Fruit fly (Drosophila melanogaster): Measurements from ENCODE around the gene Pdp1.
A peak's percentile ranks its signal among the peaks of the same experiment; 100 is the strongest.

Gene Pdp1

dm6 chr3L:7863766-7864305 is 3.3 kb downstream of the Pdp1 start (continued):
- no peak for TF ChIP-seq hth (optimal IDR thresholded peaks at IDR 0.05)
- peak; percentile 80 for TF ChIP-seq CG7372 (GFP tag; IDR thresholded peaks at IDR 0.05)
- TF ChIP-seq CG11696 (GFP tag; IDR thresholded peaks at IDR 0.05) = no peak
- TF ChIP-seq CG12769 (tag; optimal IDR thresholded peaks at IDR 0.05) = peak; percentile 30
- TF ChIP-seq CG2875 (GFP tag; optimal IDR thresholded peaks at IDR 0.05) = no peak
- TF ChIP-seq wdn (GFP tag; IDR thresholded peaks at IDR 0.05) = peak; percentile 60; the same call in 1 of the 2 replicates
- TF ChIP-seq nerfin-2 (GFP tag; IDR thresholded peaks at IDR 0.05; ENCODE audit: partially characterized antibody) = no peak
- TF ChIP-seq CG6175 (GFP tag; IDR thresholded peaks at IDR 0.05) = peak; percentile 57; the same call in 2 of the 3 replicates

dm6 chr3L:7863267-7863765 is 3.9 kb downstream of the Pdp1 start:
- TF ChIP-seq cg (GFP tag; optimal IDR thresholded peaks at IDR 0.05) = peak; percentile 16
- no peak for TF ChIP-seq CG18764 (GFP tag; optimal IDR thresholded peaks at IDR 0.05)
- peak; percentile 25 for TF ChIP-seq abd-A (tag; optimal IDR thresholded peaks at IDR 0.05)
- TF ChIP-seq Med (GFP tag) = peak; percentile 32
- TF ChIP-seq CG32767 (GFP tag; IDR thresholded peaks at IDR 0.05) = no peak
- TF ChIP-seq chinmo (GFP tag; IDR thresholded peaks at IDR 0.05; ENCODE audit: partially characterized antibody) = peak; percentile 93; the same call in 3 of the 4 replicates
- peak; percentile 10 to 53 for TF ChIP-seq Trl (optimal IDR thresholded peaks at IDR 0.05)
- TF ChIP-seq Trl (GFP tag; optimal IDR thresholded peaks at IDR 0.05) = no peak
- peak; percentile 54 for TF ChIP-seq Ets65A (GFP tag)

DNA sequence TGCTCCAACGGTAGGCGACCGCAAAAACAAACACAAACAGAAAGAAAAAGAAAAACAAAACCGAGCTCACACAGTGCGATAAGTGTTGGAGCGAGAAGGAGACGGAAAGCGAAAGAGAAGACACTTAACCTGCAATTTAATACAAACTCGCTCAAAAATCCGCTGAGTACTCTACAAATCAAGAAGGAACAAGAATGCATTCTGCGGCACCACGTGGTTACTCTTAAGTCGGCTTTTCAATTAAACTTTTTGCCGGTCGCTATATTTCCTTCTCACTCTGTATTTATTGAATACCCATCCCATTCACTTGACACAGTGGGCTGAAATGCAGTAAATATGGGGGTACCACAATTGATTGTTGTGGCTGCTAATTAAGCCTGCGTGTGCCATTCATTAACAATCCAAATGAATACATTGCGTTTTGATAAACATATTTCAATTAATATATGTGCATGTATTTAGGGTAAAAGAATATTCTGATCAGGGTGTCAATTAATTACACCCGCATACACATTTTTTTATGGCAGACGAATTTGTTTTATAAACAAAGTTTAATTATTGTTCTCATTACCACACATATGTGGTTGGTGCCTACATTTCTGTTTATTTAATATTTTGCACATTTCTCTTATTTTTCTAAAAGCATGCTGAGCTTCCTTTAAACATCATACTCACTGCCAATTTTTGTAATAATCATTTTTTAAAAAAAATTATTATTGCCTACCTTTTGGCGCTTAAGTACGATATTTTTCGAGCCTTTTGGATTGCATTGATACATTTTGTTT is 4.7 kb downstream of the Pdp1 start:
- TF ChIP-seq CG18619 (GFP tag; optimal IDR thresholded peaks at IDR 0.05) (peak; percentile 35), CG7963 (GFP tag; IDR thresholded peaks at IDR 0.05; ENCODE audit: partially characterized antibody) (no peak), sima (GFP tag; optimal IDR thresholded peaks at IDR 0.05) (no peak), stc (GFP tag; IDR thresholded peaks at IDR 0.05) (no peak), ap (GFP tag; IDR thresholded peaks at IDR 0.05) (0 out of 2 replicates have a peak, but pooled peaks have one; percentile 12), Hmx (GFP tag; optimal IDR thresholded peaks at IDR 0.05) (peak; percentile 19), NFAT (GFP tag; IDR thresholded peaks at IDR 0.05) (peak; percentile 59), CG6272 (GFP tag; IDR thresholded peaks at IDR 0.05) (no peak), CG12104 (GFP tag; optimal IDR thresholded peaks at IDR 0.05) (no peak), CG2678 (tag; optimal IDR thresholded peaks at IDR 0.05) (peak; percentile 48), CG17361 (GFP tag; IDR thresholded peaks at IDR 0.05) (peak; percentile 65; the same call in 2 of the 3 replicates), CG15514 (GFP tag; optimal IDR thresholded peaks at IDR 0.05) (no peak), ato (GFP tag; IDR thresholded peaks at IDR 0.05; ENCODE audit: partially characterized antibody) (no peak), fd64A (GFP tag; optimal IDR thresholded peaks at IDR 0.05) (peak; percentile 39), Mrtf (GFP tag; IDR thresholded peaks at IDR 0.05) (0 out of 3 replicates have a peak, but pooled peaks have one; percentile 6), emc (GFP tag; optimal IDR thresholded peaks at IDR 0.05) (no peak), slp2 (GFP tag; optimal IDR thresholded peaks at IDR 0.05) (peak; percentile 13), CG10565 (GFP tag; optimal IDR thresholded peaks at IDR 0.05) (no peak), CG13296 (GFP tag; optimal IDR thresholded peaks at IDR 0.05) (peak; percentile 13), Xrp1 (GFP tag; IDR thresholded peaks at IDR 0.05) (no peak), pnt (GFP tag; optimal IDR thresholded peaks at IDR 0.05) (no peak), NfI (GFP tag; optimal IDR thresholded peaks at IDR 0.05) (no peak), Pdp1 (GFP tag; optimal IDR thresholded peaks at IDR 0.05) (peak; percentile 15 to 23), CG7556 (GFP tag; optimal IDR thresholded peaks at IDR 0.05) (peak; percentile 56), Lpt (GFP tag; optimal IDR thresholded peaks at IDR 0.05) (no peak), CG6854 (GFP tag; optimal IDR thresholded peaks at IDR 0.05) (peak; percentile 23), exex (tag; optimal IDR thresholded peaks at IDR 0.05) (no peak), Max (GFP tag; optimal IDR thresholded peaks at IDR 0.05) (peak; percentile 12), CG10209 (GFP tag; optimal IDR thresholded peaks at IDR 0.05) (peak; percentile 23), Bteb2 (GFP tag; optimal IDR thresholded peaks at IDR 0.05) (no peak)
